Worm (Caenorhabditis elegans) whole organism, early embryonic: ENCODE results near the gene cdc-73.

Source experiments
- B0310.2 ChIP-seq: sonication (generic microtip); optimal IDR thresholded peaks from 2 replicates; lab custom pipeline; 2016; ENCODE audit warnings: mild to moderate bottlenecking, missing genetic modification characterization, missing compliant biosample characterization
- aly-1 ChIP-seq: sonication (generic microtip); optimal IDR thresholded peaks from 2 replicates; lab custom pipeline; 2016; ENCODE audit warnings: missing genetic modification characterization, missing compliant biosample characterization
- ama-1 ChIP-seq: fragments of 150-350 bp; optimal IDR thresholded peaks from 2 replicates; lab custom pipeline; 2014
- ets-7 ChIP-seq: sonication (generic microtip); optimal IDR thresholded peaks from 2 replicates; lab custom pipeline; 2016; ENCODE audit warnings: missing genotype, missing genetic modification characterization, missing compliant biosample characterization
- flt-1 ChIP-seq: fragments of 200-800 bp; sonication (Bioruptor generic); IDR thresholded peaks from 2 replicates; pipeline ENCODE4 v1.3.6; 2022; ENCODE audit warnings: missing genetic modification characterization, missing compliant biosample characterization
- hnd-1 ChIP-seq: sonication (generic microtip); optimal IDR thresholded peaks from 2 replicates; lab custom pipeline; 2016; ENCODE audit warnings: missing genetic modification characterization, missing compliant biosample characterization

- no peak for TF ChIP-seq aly-1 (tag; lab: Kevin White, UChicago)
- TF ChIP-seq B0310.2 (tag; lab: Kevin White, UChicago): no peak
- TF ChIP-seq ama-1 (lab: Kevin White, UChicago): no peak
- TF ChIP-seq ets-7 (tag; lab: Kevin White, UChicago): no peak
- no peak for TF ChIP-seq hnd-1 (tag; lab: Kevin White, UChicago)
- no peak for TF ChIP-seq flt-1 (GFP tag; lab: Robert Waterston, UW)
Observed at ce11 chrIV:4004221-4004620, 38.2 kb upstream of the cdc-73 start.
